Fruit fly (Drosophila melanogaster) Kc167 (cell line): ENCODE measurements around the gene CG11322.

Source experiments
- psq ChIP-seq: fragments of >200 bp; optimal IDR thresholded peaks from 2 replicates; lab custom pipeline; 2017; ENCODE audit warnings: missing external identifiers
- ttk ChIP-seq: sonication (Bioruptor generic); optimal IDR thresholded peaks from 2 replicates; lab custom pipeline; 2017; ENCODE audit warnings: missing external identifiers

DNA sequence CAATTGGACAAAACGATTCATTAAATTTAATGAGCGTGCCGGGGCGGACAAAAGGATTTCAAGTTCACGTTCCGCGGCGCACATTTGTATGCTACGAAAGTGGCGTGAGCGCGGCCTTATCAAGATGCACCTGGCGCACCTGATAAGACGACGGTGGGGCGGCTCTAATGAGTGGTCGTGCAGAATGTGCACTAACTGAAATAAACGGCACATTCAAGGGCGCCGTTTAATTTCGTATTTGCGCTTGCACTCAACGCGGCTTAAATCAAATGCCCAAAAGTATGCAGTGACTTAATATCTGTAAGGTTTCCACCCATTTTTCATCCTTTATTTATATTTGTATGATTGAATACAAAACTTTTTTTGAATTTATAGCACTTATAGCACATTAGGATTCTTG, 42.5 kb downstream of the CG11322 start:
- TF ChIP-seq ttk (lab: Kevin White, UChicago), result no peak
- TF ChIP-seq psq, result no peak
